Worm (Caenorhabditis elegans): ENCODE measurements around the gene C30A5.10.

Gene C30A5.10

ce11 chrIII:8250007-8250683 is 40.5 kb upstream of the C30A5.10 start, which contains the start of gene knl-1 (continued):
- peak; percentile 80 for TF ChIP-seq mcd-1 (GFP tag; IDR thresholded peaks at IDR 0.05)
- TF ChIP-seq dpl-1 (GFP tag; optimal IDR thresholded peaks at IDR 0.05), result peak; percentile 79
- TF ChIP-seq madf-3 (GFP tag; IDR thresholded peaks at IDR 0.05), result no peak
- no peak for TF ChIP-seq zfh-2 (GFP tag; conservative IDR thresholded peaks at IDR 0.05)
- no peak for TF ChIP-seq athp-1 (tag; optimal IDR thresholded peaks at IDR 0.05)
- no peak for TF ChIP-seq ceh-79 (tag; optimal IDR thresholded peaks at IDR 0.05)
- TF ChIP-seq B0261.1 (tag; optimal IDR thresholded peaks at IDR 0.05), result no peak
- peak; percentile 4 for TF ChIP-seq madf-10 (tag; optimal IDR thresholded peaks at IDR 0.05)
- TF ChIP-seq bed-1 (GFP tag; IDR thresholded peaks at IDR 0.05), result no peak

- no peak for TF ChIP-seq nhr-120 (GFP tag; IDR thresholded peaks at IDR 0.05)
- TF ChIP-seq mxl-1 (tag; optimal IDR thresholded peaks at IDR 0.05), result no peak
- no peak for TF ChIP-seq nfya-1 (tag; optimal IDR thresholded peaks at IDR 0.05; ENCODE audit: borderline replicate concordance, insufficient read depth)
- no peak for TF ChIP-seq aptf-3 (GFP tag; IDR thresholded peaks at IDR 0.05)
- no peak for TF ChIP-seq ztf-22 (GFP tag; optimal IDR thresholded peaks at IDR 0.05)
- no peak for TF ChIP-seq ekl-4 (GFP tag; IDR thresholded peaks at IDR 0.05)
These were observed 39.7 kb upstream of the C30A5.10 start, which contains the start of the genes C02F5.10 and C02F5.2 for ce11 chrIII:8249381-8249780. TSS of gene C02F5.10 (minus strand) at chrIII:8249481. TSS of gene C02F5.2 (plus strand) at chrIII:8249619.

ce11 chrIII:8247051-8247450 is 37.4 kb upstream of the C30A5.10 start, which contains the start of gene C02F5.13:
TSS of gene C02F5.13 (plus strand) at chrIII:8247351.
- no peak for TF ChIP-seq bed-1 (GFP tag; IDR thresholded peaks at IDR 0.05)
- no peak for TF ChIP-seq tbp1 (GFP tag; optimal IDR thresholded peaks at IDR 0.05)

- TF ChIP-seq F55B11.4 (tag; optimal IDR thresholded peaks at IDR 0.05; ENCODE audit: borderline replicate concordance, insufficient read depth), result no peak
- TF ChIP-seq ceh-40 (GFP tag; IDR thresholded peaks at IDR 0.05), result no peak
- TF ChIP-seq F33H1.4 (GFP tag; IDR thresholded peaks at IDR 0.05), result no peak
- TF ChIP-seq sdz-38 (tag; optimal IDR thresholded peaks at IDR 0.05), result no peak
- no peak for TF ChIP-seq nfyb-1 (GFP tag; IDR thresholded peaks at IDR 0.05)
- TF ChIP-seq nhr-80 (tag; optimal IDR thresholded peaks at IDR 0.05), result no peak
- no peak for TF ChIP-seq zfh-2 (GFP tag; conservative IDR thresholded peaks at IDR 0.05)
- no peak for TF ChIP-seq pbrm-1 (GFP tag; IDR thresholded peaks at IDR 0.05)
- TF ChIP-seq lsl-1 (GFP tag; optimal IDR thresholded peaks at IDR 0.05), result no peak
- TF ChIP-seq F57A8.1 (GFP tag; optimal IDR thresholded peaks at IDR 0.05), result no peak
- no peak for TF ChIP-seq lin-35 (GFP tag; optimal IDR thresholded peaks at IDR 0.05)
These were observed 35.9 kb upstream of the C30A5.10 start, which contains the start of gene C02F5.3 for ce11 chrIII:8245591-8245990. TSS of gene C02F5.3 (plus strand) at chrIII:8245891.

ce11 chrIII:8244052-8244451 is 34.4 kb upstream of the C30A5.10 start, which contains the start of the genes pbs-6 and cids-1:
TSS of gene pbs-6 (minus strand) at chrIII:8244092.
TSS of gene cids-1 (plus strand) at chrIII:8244445.
- TF ChIP-seq him-1 (tag; optimal IDR thresholded peaks at IDR 0.05), result no peak
- TF ChIP-seq atf-7 (tag; optimal IDR thresholded peaks at IDR 0.05), result no peak
- no peak for TF ChIP-seq ZK185.1 (tag; optimal IDR thresholded peaks at IDR 0.05; ENCODE audit: poor library complexity, severe bottlenecking)
- peak; percentile 13; the same call in 1 of the 2 replicates for TF ChIP-seq hmg-1.2 (GFP tag; IDR thresholded peaks at IDR 0.05)
- TF ChIP-seq nhr-179 (tag; optimal IDR thresholded peaks at IDR 0.05), result no peak

All from whole organism, young adult.